Fruit fly (Drosophila melanogaster) Kc167 (cell line): Measurements from ENCODE around the gene CG5612.

Source experiments
- Myc ChIP-seq: fragments of >200 bp; optimal IDR thresholded peaks from 2 replicates; lab custom pipeline; 2017; ENCODE audit warnings: missing external identifiers
- Sin3A ChIP-seq: fragments of >200 bp; optimal IDR thresholded peaks from 2 replicates; lab custom pipeline; 2018; ENCODE audit warnings: missing external identifiers
- h ChIP-seq: fragments of >200 bp; optimal IDR thresholded peaks from 3 replicates; lab custom pipeline; 2018; ENCODE audit warnings: missing external identifiers
- insv ChIP-seq: fragments of >200 bp; optimal IDR thresholded peaks from 3 replicates; lab custom pipeline; 2018; ENCODE audit warnings: missing external identifiers
- psq ChIP-seq: fragments of >200 bp; optimal IDR thresholded peaks from 2 replicates; lab custom pipeline; 2017; ENCODE audit warnings: missing external identifiers
- ttk ChIP-seq: sonication (Bioruptor generic); optimal IDR thresholded peaks from 2 replicates; lab custom pipeline; 2017; ENCODE audit warnings: missing external identifiers

Gene CG5612

DNA sequence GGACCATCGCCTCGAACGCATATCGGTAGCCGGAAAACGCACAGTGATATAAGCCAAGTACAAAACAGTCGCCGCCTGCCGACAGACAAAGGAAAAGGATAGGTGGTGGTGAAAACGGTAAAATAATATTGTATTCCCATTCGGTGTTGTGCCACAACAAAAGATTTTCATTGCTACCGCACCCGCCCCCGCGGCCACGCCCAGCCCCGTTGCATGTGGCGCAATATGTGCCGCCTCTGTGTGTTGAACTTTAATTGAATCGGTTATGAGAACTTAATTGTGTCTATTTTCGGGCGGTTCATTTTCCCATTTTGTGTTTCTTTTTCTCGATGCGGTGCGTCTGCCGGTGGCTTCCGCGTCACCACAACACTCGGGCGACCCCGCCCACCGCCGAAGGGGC is 10.9 kb upstream of the CG5612 start:
- TF ChIP-seq ttk (lab: Kevin White, UChicago) (no peak), insv (lab: Kevin White, UChicago) (no peak), Sin3A (no peak), Myc (lab: Kevin White, UChicago) (no peak), h (lab: Kevin White, UChicago) (no peak), psq (no peak)

DNA sequence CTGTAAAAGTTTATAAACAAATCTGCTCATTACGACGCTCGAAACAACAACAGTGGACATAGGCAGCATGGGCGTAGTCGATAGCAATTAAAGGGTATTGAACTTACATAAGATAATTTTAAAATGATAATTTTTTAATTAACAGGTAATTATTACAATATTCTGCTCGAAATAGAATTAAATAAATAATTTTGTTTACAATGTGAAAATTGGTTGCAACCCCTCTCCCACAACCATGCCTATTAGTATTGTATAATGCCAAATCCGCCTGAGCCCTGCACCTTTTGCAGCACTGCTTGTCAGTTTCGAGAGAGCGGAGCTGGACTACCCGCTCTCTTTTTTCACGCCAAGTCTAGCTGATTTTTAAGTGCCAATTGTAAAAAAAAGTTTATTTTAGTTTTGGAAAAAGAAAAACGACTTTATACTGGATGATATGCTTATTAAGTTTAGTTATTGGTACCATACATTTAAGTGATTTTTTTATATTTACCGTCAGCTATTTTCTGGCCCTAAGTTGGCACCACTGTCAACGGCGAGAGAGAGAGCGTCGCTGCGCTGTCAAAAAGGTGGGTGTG is 10.3 kb upstream of the CG5612 start, which contains the start of the genes CG5611 and Mtl:
Gene CG5611, minus strand, starts transcription at position 51 of the 575 bp plus-strand sequence.
Gene Mtl, plus strand, starts transcription at position 403 of the 575 bp plus-strand sequence.
- TF ChIP-seq insv (lab: Kevin White, UChicago) = no peak
- TF ChIP-seq ttk (lab: Kevin White, UChicago) = no peak
- TF ChIP-seq Sin3A = no peak
- TF ChIP-seq Myc (lab: Kevin White, UChicago) = no peak
- TF ChIP-seq h (lab: Kevin White, UChicago) = no peak
- no peak for TF ChIP-seq psq

dm6 chr3R:27622993-27623392 is 2.8 kb downstream of the CG5612 start:
- TF ChIP-seq Sin3A (no peak), ttk (lab: Kevin White, UChicago) (no peak), h (lab: Kevin White, UChicago) (no peak), Myc (lab: Kevin White, UChicago) (no peak), psq (no peak), insv (lab: Kevin White, UChicago) (no peak)

DNA sequence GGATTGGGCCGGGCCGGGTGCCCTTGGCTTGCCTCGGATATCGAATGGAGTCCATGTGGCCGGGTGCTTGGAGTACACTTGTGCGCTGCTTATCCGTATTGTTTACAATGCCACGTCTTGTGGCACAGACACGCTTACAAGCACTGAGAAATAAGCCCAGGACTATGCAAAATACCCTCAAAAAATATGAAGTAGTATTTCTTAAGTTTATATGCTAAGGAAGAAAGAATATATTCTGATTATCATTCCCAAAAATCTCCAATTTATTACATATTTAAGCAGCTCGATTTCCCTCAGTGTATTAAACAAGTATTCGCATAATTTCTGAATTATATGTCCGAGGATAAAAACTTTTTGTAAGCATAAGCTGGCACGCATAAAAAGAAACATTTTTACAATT is 4.0 kb downstream of the CG5612 start:
- no peak for TF ChIP-seq insv (lab: Kevin White, UChicago)

DNA sequence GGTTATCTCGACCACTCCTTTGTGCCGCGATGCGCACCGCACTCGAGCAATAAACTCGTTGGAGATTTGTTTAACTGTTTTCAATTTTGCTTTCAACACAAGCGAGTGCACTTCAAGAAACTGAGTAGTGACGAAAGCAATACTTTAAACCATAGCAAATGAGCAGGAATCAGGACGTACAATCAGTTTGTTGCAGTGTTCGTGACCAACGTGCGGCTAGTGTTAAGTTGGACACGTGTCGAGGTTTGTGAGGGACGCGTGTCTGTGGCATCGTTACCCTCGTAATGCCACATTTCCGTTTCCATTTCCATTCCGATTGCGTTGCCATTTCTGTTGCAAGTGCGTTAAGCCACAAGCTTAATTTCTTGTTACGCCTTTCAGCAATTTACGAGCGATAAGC is 9.3 kb downstream of the CG5612 start:
- TF ChIP-seq h (lab: Kevin White, UChicago) = no peak
- TF ChIP-seq insv (lab: Kevin White, UChicago) = no peak
- TF ChIP-seq Myc (lab: Kevin White, UChicago) = no peak
- TF ChIP-seq psq = no peak
- TF ChIP-seq ttk (lab: Kevin White, UChicago) = no peak
- TF ChIP-seq Sin3A = no peak

DNA sequence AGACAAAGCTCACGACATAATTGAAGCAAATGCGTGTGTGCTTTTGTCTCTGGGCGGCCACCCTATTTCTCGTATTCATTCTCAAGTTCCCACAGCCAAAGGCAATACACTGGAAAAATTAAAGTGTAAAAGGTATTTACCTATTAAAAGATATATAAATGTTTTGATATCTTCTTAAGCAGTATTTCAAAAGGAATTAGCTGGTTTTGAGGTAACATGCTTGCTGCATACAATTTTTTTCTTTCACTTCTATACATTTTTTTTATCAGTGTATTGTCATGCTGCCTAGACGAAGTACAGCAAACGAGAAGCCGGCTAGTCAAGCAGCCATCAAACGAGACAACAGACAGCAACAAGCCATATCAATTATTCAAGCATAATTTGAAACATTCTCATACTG is 12.0 kb downstream of the CG5612 start:
- no peak for TF ChIP-seq h (lab: Kevin White, UChicago)
- no peak for TF ChIP-seq insv (lab: Kevin White, UChicago)
- no peak for TF ChIP-seq Sin3A
- TF ChIP-seq psq = no peak
- TF ChIP-seq ttk (lab: Kevin White, UChicago) = no peak
- no peak for TF ChIP-seq Myc (lab: Kevin White, UChicago)

DNA sequence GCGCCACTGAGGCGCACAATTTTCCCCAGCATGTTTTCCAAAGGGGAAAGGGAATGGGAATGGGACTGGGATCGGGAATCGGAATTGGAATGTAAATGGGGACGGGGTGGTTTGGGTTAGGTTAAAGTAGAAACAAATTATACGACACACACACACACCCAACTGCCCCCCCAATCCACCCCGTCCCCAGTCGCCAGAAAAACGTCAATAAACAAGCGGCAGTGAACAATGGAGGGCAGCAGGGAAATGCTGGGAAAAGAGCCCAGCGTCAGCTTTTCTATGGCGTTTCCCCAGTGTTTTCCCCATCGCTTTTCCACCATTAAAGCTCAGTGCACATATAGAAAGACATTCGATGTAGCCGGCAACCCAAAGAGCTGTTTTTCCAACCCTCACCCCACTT is 15.2 kb downstream of the CG5612 start:
- no peak for TF ChIP-seq insv (lab: Kevin White, UChicago)
- no peak for TF ChIP-seq h (lab: Kevin White, UChicago)
- no peak for TF ChIP-seq Sin3A
- no peak for TF ChIP-seq psq
- TF ChIP-seq ttk (lab: Kevin White, UChicago) = no peak
- TF ChIP-seq Myc (lab: Kevin White, UChicago) = no peak

dm6 chr3R:27609118-27610042 is 16.4 kb downstream of the CG5612 start:
- TF ChIP-seq h (lab: Kevin White, UChicago) = no peak
- TF ChIP-seq insv (lab: Kevin White, UChicago) = no peak
- TF ChIP-seq psq = no peak
- TF ChIP-seq Sin3A = no peak
- no peak for TF ChIP-seq Myc (lab: Kevin White, UChicago)
- no peak for TF ChIP-seq ttk (lab: Kevin White, UChicago)

- TF ChIP-seq Myc (lab: Kevin White, UChicago) (no peak), h (lab: Kevin White, UChicago) (no peak), insv (lab: Kevin White, UChicago) (no peak), psq (no peak), ttk (lab: Kevin White, UChicago) (no peak), Sin3A (no peak)
These were observed 17.3 kb downstream of the CG5612 start for dm6 chr3R:27608536-27608935.

dm6 chr3R:27608000-27608399 is 17.8 kb downstream of the CG5612 start:
- TF ChIP-seq Sin3A = no peak
- no peak for TF ChIP-seq h (lab: Kevin White, UChicago)
- TF ChIP-seq psq = no peak
- no peak for TF ChIP-seq Myc (lab: Kevin White, UChicago)

- no peak for TF ChIP-seq Sin3A
- TF ChIP-seq ttk (lab: Kevin White, UChicago) = no peak
- no peak for TF ChIP-seq h (lab: Kevin White, UChicago)
- no peak for TF ChIP-seq insv (lab: Kevin White, UChicago)
- no peak for TF ChIP-seq psq
- no peak for TF ChIP-seq Myc (lab: Kevin White, UChicago)
These were observed 18.4 kb downstream of the CG5612 start, which contains the start of the genes dsd and Tusp for dm6 chr3R:27607218-27607929. Gene dsd (minus strand): TSS chr3R:27607396. Gene Tusp (plus strand): TSS chr3R:27607879.
